Fruit fly (Drosophila melanogaster) S2 (cell line): ENCODE measurements around the gene scyl.
A peak's percentile ranks its signal among the peaks of the same experiment; 100 is the strongest.

ENCODE experiments used
- CG8478 ChIP-seq: fragments of >200 bp; optimal IDR thresholded peaks from 2 replicates; lab custom pipeline; 2018
- CTCF ChIP-seq, 2 experiments: fragments of >200 bp; optimal IDR thresholded peaks; 2 replicates each; lab custom pipeline; 2018

Gene scyl

dm6 chr3L:11251721-11252423, at the start of gene scyl:
TSS of gene scyl (plus strand) at chr3L:11252307.
- TF ChIP-seq CG8478 (lab: Kevin White, UChicago) (no peak), CTCF (optimal IDR thresholded peaks at IDR 0.05; lab: Kevin White, UChicago) (no peak)

dm6 chr3L:11203820-11204449, 48.2 kb upstream of the scyl start:
- TF ChIP-seq CG8478 (lab: Kevin White, UChicago) (no peak), CTCF (optimal IDR thresholded peaks at IDR 0.05; lab: Kevin White, UChicago) (no peak)

dm6 chr3L:11204852-11205251, 47.3 kb upstream of the scyl start:
- TF ChIP-seq CTCF (optimal IDR thresholded peaks at IDR 0.05; lab: Kevin White, UChicago) = no peak
- no peak for TF ChIP-seq CG8478 (lab: Kevin White, UChicago)

- TF ChIP-seq CTCF (optimal IDR thresholded peaks at IDR 0.05; lab: Kevin White, UChicago) = peak in 1 of 2 experiments; percentile 28
- no peak for TF ChIP-seq CG8478 (lab: Kevin White, UChicago)
Measured at dm6 chr3L:11205608-11206336, 46.3 kb upstream of the scyl start, which contains the start of gene Plod. TSS of gene Plod (minus strand) at chr3L:11206016.

dm6 chr3L:11210517-11210916, 41.6 kb upstream of the scyl start, which contains the start of the genes Ube3a and CG7600:
TSS of gene Ube3a (minus strand) at chr3L:11210583.
TSS of gene CG7600 (plus strand) at chr3L:11210786.
- TF ChIP-seq CTCF (optimal IDR thresholded peaks at IDR 0.05; lab: Kevin White, UChicago) (peak in 1 of 2 experiments; percentile 54), CG8478 (lab: Kevin White, UChicago) (no peak)

dm6 chr3L:11213643-11214042, 38.5 kb upstream of the scyl start:
- no peak for TF ChIP-seq CG8478 (lab: Kevin White, UChicago)

- TF ChIP-seq CTCF (optimal IDR thresholded peaks at IDR 0.05; lab: Kevin White, UChicago) (no peak), CG8478 (lab: Kevin White, UChicago) (no peak)
Measured at dm6 chr3L:11214406-11215243, 37.5 kb upstream of the scyl start, which contains the start of gene CG42671. TSS of gene CG42671 (plus strand) at chr3L:11214505.

- TF ChIP-seq CTCF (optimal IDR thresholded peaks at IDR 0.05; lab: Kevin White, UChicago) (no peak), CG8478 (lab: Kevin White, UChicago) (no peak)
Measured at dm6 chr3L:11215244-11216121, 36.6 kb upstream of the scyl start.

dm6 chr3L:11216219-11216618, 35.9 kb upstream of the scyl start:
- TF ChIP-seq CG8478 (lab: Kevin White, UChicago) (no peak), CTCF (optimal IDR thresholded peaks at IDR 0.05; lab: Kevin White, UChicago) (no peak)

- TF ChIP-seq CTCF (optimal IDR thresholded peaks at IDR 0.05; lab: Kevin White, UChicago) (no peak), CG8478 (lab: Kevin White, UChicago) (no peak)
Measured at dm6 chr3L:11217893-11218292, 34.2 kb upstream of the scyl start.

- TF ChIP-seq CTCF (optimal IDR thresholded peaks at IDR 0.05; lab: Kevin White, UChicago) (no peak), CG8478 (lab: Kevin White, UChicago) (no peak)
Measured at dm6 chr3L:11218892-11219291, 33.2 kb upstream of the scyl start.

dm6 chr3L:11224651-11225050, 27.5 kb upstream of the scyl start:
- TF ChIP-seq CTCF (optimal IDR thresholded peaks at IDR 0.05; lab: Kevin White, UChicago) = peak in 1 of 2 experiments; percentile 49
- no peak for TF ChIP-seq CG8478 (lab: Kevin White, UChicago)

dm6 chr3L:11227708-11228107, 24.4 kb upstream of the scyl start:
- TF ChIP-seq CG8478 (lab: Kevin White, UChicago) (no peak), CTCF (optimal IDR thresholded peaks at IDR 0.05; lab: Kevin White, UChicago) (no peak)
